Worm (Caenorhabditis elegans): Measurements from ENCODE around the gene sek-1.

Gene sek-1

ce11 chrX:7776509-7777001, 40.0 kb upstream of the sek-1 start, which contains the start of gene mec-7:
Gene mec-7 (minus strand): TSS chrX:7776689.
- TF ChIP-seq lin-14 (GFP tag; optimal IDR thresholded peaks at IDR 0.05) (peak; percentile 9), unc-86 (tag; optimal IDR thresholded peaks at IDR 0.05) (peak; percentile 64), nhr-71 (tag; optimal IDR thresholded peaks at IDR 0.05) (no peak)

DNA sequence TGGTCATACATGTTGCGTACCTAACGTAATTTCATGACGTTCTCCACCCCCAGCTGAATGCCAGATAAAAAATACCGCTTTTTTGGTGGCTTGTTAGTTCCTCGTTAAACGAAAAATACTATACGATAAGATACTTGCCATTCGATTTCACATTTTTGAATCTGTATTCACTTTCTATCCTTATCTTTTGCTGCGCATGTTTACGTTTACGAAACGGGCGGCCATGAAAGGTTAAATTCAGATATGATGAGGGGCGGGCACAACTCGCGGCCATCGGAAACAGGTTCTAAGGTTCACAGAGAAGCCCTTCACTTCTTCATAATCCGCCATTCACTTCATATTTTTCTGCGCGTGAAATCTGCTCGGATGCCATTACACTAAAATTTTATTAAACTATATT, 37.7 kb upstream of the sek-1 start:
- TF ChIP-seq blmp-1 (tag; optimal IDR thresholded peaks at IDR 0.05) (peak; percentile 88), vab-15 (tag; optimal IDR thresholded peaks at IDR 0.05) (no peak), sox-4 (tag; optimal IDR thresholded peaks at IDR 0.05) (no peak), lin-14 (GFP tag; optimal IDR thresholded peaks at IDR 0.05) (peak; percentile 4), efl-1 (optimal IDR thresholded peaks at IDR 0.05) (no peak), efl-1 (GFP tag; optimal IDR thresholded peaks at IDR 0.05 in 1 of 2) (peak in 1 of 2 experiments; percentile 59), ztf-11 (tag; optimal IDR thresholded peaks at IDR 0.05) (no peak), nhr-237 (tag; optimal IDR thresholded peaks at IDR 0.05) (no peak), elt-3 (tag; optimal IDR thresholded peaks at IDR 0.05) (peak in 1 of 6 experiments; percentile 17), C04F5.9 (tag; optimal IDR thresholded peaks at IDR 0.05) (no peak), nhr-28 (tag; optimal IDR thresholded peaks at IDR 0.05) (no peak), tbx-2 (tag; optimal IDR thresholded peaks at IDR 0.05) (no peak), grh-1 (GFP tag; IDR thresholded peaks at IDR 0.05) (peak; percentile 27; the same call in 1 of the 2 replicates), snpc-4 (tag; optimal IDR thresholded peaks at IDR 0.05) (no peak), hlh-4 (tag; optimal IDR thresholded peaks at IDR 0.05) (no peak), efl-3 (GFP tag; optimal IDR thresholded peaks at IDR 0.05) (no peak)

DNA sequence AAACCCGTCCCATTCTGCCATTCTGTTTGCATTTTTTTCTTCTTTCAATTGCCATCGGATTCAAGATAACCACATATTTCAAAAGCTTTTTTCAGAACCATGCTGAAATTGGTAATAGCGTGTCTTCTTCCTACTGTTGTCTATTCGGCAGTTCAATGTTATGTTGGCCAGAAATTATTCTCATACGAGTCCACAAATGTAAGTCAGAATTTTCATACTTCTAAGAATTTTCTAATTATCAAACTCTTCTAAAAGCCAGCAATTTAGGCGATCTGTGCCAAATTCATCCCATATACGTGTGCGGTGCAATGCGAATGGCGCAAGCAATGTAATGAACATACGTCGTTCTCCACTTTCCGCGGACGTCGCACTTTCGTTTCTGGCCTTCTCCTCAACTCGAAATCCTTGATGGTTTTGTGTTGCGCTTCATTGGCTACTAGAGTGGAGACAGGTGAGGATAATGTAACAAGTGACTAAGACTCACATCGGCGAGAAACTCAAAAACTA, 37.0 kb upstream of the sek-1 start, which contains the start of gene ZK154.1:
Gene ZK154.1 (plus strand): TSS at position 51 of the 507 bp plus-strand sequence.
- TF ChIP-seq C04F5.9 (tag; optimal IDR thresholded peaks at IDR 0.05) = no peak

- TF ChIP-seq egl-27 (tag; optimal IDR thresholded peaks at IDR 0.05) = no peak
- TF ChIP-seq mep-1 (tag; optimal IDR thresholded peaks at IDR 0.05) = no peak
- no peak for TF ChIP-seq hpl-2 (GFP tag; optimal IDR thresholded peaks at IDR 0.05)
Observed at ce11 chrX:7781827-7782226, 34.7 kb upstream of the sek-1 start.

- TF ChIP-seq nhr-90 (tag; optimal IDR thresholded peaks at IDR 0.05; ENCODE audit: poor library complexity) (peak; percentile 28), elt-3 (tag; optimal IDR thresholded peaks at IDR 0.05) (no peak), unc-62 (GFP tag; optimal IDR thresholded peaks at IDR 0.05) (no peak), nhr-76 (tag; optimal IDR thresholded peaks at IDR 0.05) (no peak), tbx-2 (tag; optimal IDR thresholded peaks at IDR 0.05) (peak; percentile 55), nhr-237 (tag; optimal IDR thresholded peaks at IDR 0.05) (no peak), zip-4 (GFP tag; optimal IDR thresholded peaks at IDR 0.05) (no peak), ceh-82 (tag; optimal IDR thresholded peaks at IDR 0.05) (peak in 2 of 3 experiments; percentile 1 to 58), Y116A8C.19 (tag; optimal IDR thresholded peaks at IDR 0.05; ENCODE audit: borderline replicate concordance) (no peak), ama-1 (optimal IDR thresholded peaks at IDR 0.05) (no peak), vab-15 (tag; optimal IDR thresholded peaks at IDR 0.05) (no peak), mef-2 (tag; optimal IDR thresholded peaks at IDR 0.05) (peak; percentile 8), sox-4 (tag; optimal IDR thresholded peaks at IDR 0.05) (no peak), pqm-1 (tag; optimal IDR thresholded peaks at IDR 0.05) (no peak), ztf-4 (tag; optimal IDR thresholded peaks at IDR 0.05) (peak; percentile 42), egl-13 (tag; optimal IDR thresholded peaks at IDR 0.05) (no peak), lin-13 (GFP tag; optimal IDR thresholded peaks at IDR 0.05) (peak; percentile 24), mdl-1 (tag; optimal IDR thresholded peaks at IDR 0.05) (peak in 1 of 2 experiments; percentile 56), nhr-19 (GFP tag; conservative IDR thresholded peaks at IDR 0.05) (peak; percentile 43; the same call in 1 of the 2 replicates), fkh-10 (GFP tag; optimal IDR thresholded peaks at IDR 0.05) (no peak), efl-1 (optimal IDR thresholded peaks at IDR 0.05) (peak; percentile 41 to 62), efl-1 (GFP tag; optimal IDR thresholded peaks at IDR 0.05 in 1 of 2) (peak; percentile 63 to 92), aly-2 (tag; optimal IDR thresholded peaks at IDR 0.05) (no peak), ceh-63 (GFP tag; optimal IDR thresholded peaks at IDR 0.05) (no peak), F16B12.6 (tag; optimal IDR thresholded peaks at IDR 0.05) (peak; percentile 91), snu-23 (GFP tag; optimal IDR thresholded peaks at IDR 0.05) (peak; percentile 75), grh-1 (GFP tag; IDR thresholded peaks at IDR 0.05) (no peak), hlh-4 (tag; optimal IDR thresholded peaks at IDR 0.05) (no peak), ceh-8 (GFP tag; optimal IDR thresholded peaks at IDR 0.05) (no peak), unc-86 (tag; optimal IDR thresholded peaks at IDR 0.05) (peak; percentile 17), unc-130 (tag; optimal IDR thresholded peaks at IDR 0.05) (peak; percentile 48), ztf-11 (tag; optimal IDR thresholded peaks at IDR 0.05) (no peak), fos-1 (tag; optimal IDR thresholded peaks at IDR 0.05) (no peak)
Observed at ce11 chrX:7782389-7782788, 34.1 kb upstream of the sek-1 start, which contains the start of gene ZK154.4. Gene ZK154.4 (minus strand): TSS chrX:7782415.
